Comparison of ENCODE assay signal across 3 worm cellular contexts in genomic region chrIII:4092962-4093361, ce11.
TF ChIP-seq lines count a peak whose summit lies in the region.

No protein-coding gene starts in this region.

TF ChIP-seq in whole organism, L1 larva, 84 proteins besides CTCF, POLR2A, EP300 and RAD21:
- 0 out of 2 replicates have a peak, but pooled peaks have one; percentile 17 for TF ChIP-seq grh-1 (GFP tag; IDR thresholded peaks at IDR 0.05; lab: Robert Waterston, UW)
- peak in 1 of 2 experiments; percentile 3 for TF ChIP-seq ztf-11 (tag; optimal IDR thresholded peaks at IDR 0.05; lab: Kevin White, UChicago)
- TF ChIP-seq nhr-85 (tag; lab: Kevin White, UChicago) = no peak

TF ChIP-seq in whole organism, early embryonic, 17 proteins besides CTCF, POLR2A, EP300 and RAD21:
- TF ChIP-seq ceh-13 (GFP tag; optimal IDR thresholded peaks at IDR 0.05; lab: Kevin White, UChicago) = no peak
- no peak for TF ChIP-seq hmbx-1 (tag; optimal IDR thresholded peaks at IDR 0.05; lab: Kevin White, UChicago)
- TF ChIP-seq ama-1 (optimal IDR thresholded peaks at IDR 0.05; lab: Kevin White, UChicago) = peak; percentile 86
TF ChIP-seq in whole organism, early embryonic: peak in this region for 1.

TF ChIP-seq in whole organism, young adult, 124 proteins besides CTCF, POLR2A, EP300 and RAD21:
- TF ChIP-seq tbp1 (GFP tag; optimal IDR thresholded peaks at IDR 0.05; lab: Kevin White, UChicago) (no peak), attf-3 (GFP tag; conservative IDR thresholded peaks at IDR 0.05; lab: Robert Waterston, UW) (no peak), hrde-1 (tag; optimal IDR thresholded peaks at IDR 0.05; lab: Kevin White, UChicago; ENCODE audit: borderline replicate concordance) (peak; percentile 27), die-1 (tag; optimal IDR thresholded peaks at IDR 0.05; lab: Kevin White, UChicago) (no peak), mcd-1 (GFP tag; IDR thresholded peaks at IDR 0.05; lab: Robert Waterston, UW) (no peak), F23B12.7 (tag; optimal IDR thresholded peaks at IDR 0.05; lab: Kevin White, UChicago; ENCODE audit: insufficient read depth) (no peak), snpc-4 (GFP tag; optimal IDR thresholded peaks at IDR 0.05; lab: Kevin White, UChicago) (no peak), snpc-4 (tag; optimal IDR thresholded peaks at IDR 0.05; lab: Kevin White, UChicago) (no peak), ztf-25 (GFP tag; IDR thresholded peaks at IDR 0.05; lab: Robert Waterston, UW) (no peak), attf-5 (GFP tag; optimal IDR thresholded peaks at IDR 0.05; lab: Kevin White, UChicago) (no peak), egl-44 (GFP tag; IDR thresholded peaks at IDR 0.05; lab: Robert Waterston, UW) (no peak), madf-8 (GFP tag; conservative IDR thresholded peaks at IDR 0.05; lab: Robert Waterston, UW) (no peak), tbx-9 (tag; optimal IDR thresholded peaks at IDR 0.05; lab: Kevin White, UChicago; ENCODE audit: borderline replicate concordance) (no peak), ztf-22 (GFP tag; optimal IDR thresholded peaks at IDR 0.05; lab: Kevin White, UChicago) (no peak), madf-3 (GFP tag; IDR thresholded peaks at IDR 0.05; lab: Robert Waterston, UW) (peak; percentile 61; the same call in 1 of the 2 replicates), F39B2.1 (GFP tag; IDR thresholded peaks at IDR 0.05; lab: Robert Waterston, UW) (no peak), sea-2 (GFP tag; IDR thresholded peaks at IDR 0.05; lab: Robert Waterston, UW) (no peak), xnd-1 (tag; optimal IDR thresholded peaks at IDR 0.05; lab: Kevin White, UChicago) (no peak), Y53G8AR.9 (GFP tag; conservative IDR thresholded peaks at IDR 0.05; lab: Robert Waterston, UW) (peak; percentile 49; the same call in 1 of the 2 replicates), tlf-1 (GFP tag; optimal IDR thresholded peaks at IDR 0.05; lab: Kevin White, UChicago) (no peak), gei-17 (GFP tag; optimal IDR thresholded peaks at IDR 0.05; lab: Kevin White, UChicago) (no peak), egrh-3 (GFP tag; IDR thresholded peaks at IDR 0.05; lab: Robert Waterston, UW) (no peak), F57A8.1 (GFP tag; optimal IDR thresholded peaks at IDR 0.05; lab: Kevin White, UChicago) (no peak), F52B5.7 (tag; optimal IDR thresholded peaks at IDR 0.05; lab: Kevin White, UChicago) (no peak), C17E4.6 (GFP tag; IDR thresholded peaks at IDR 0.05; lab: Robert Waterston, UW) (no peak), madf-10 (tag; optimal IDR thresholded peaks at IDR 0.05; lab: Kevin White, UChicago) (no peak), T26A5.8 (tag; optimal IDR thresholded peaks at IDR 0.05; lab: Kevin White, UChicago) (no peak), cebp-2 (GFP tag; IDR thresholded peaks at IDR 0.05; lab: Robert Waterston, UW) (no peak), B0336.3 (GFP tag; IDR thresholded peaks at IDR 0.05; lab: Robert Waterston, UW) (0 out of 2 replicates have a peak, but pooled peaks have one; percentile 27), ets-4 (GFP tag; optimal IDR thresholded peaks at IDR 0.05; lab: Kevin White, UChicago) (no peak), Y53F4B.3 (GFP tag; IDR thresholded peaks at IDR 0.05; lab: Robert Waterston, UW) (no peak), pha-4 (tag; optimal IDR thresholded peaks at IDR 0.05; lab: Kevin White, UChicago) (no peak), lsl-1 (GFP tag; optimal IDR thresholded peaks at IDR 0.05; lab: Kevin White, UChicago) (no peak), unc-62 (GFP tag; optimal IDR thresholded peaks at IDR 0.05; lab: Kevin White, UChicago) (no peak), atf-7 (tag; optimal IDR thresholded peaks at IDR 0.05; lab: Kevin White, UChicago) (no peak), fkh-3 (tag; optimal IDR thresholded peaks at IDR 0.05; lab: Kevin White, UChicago) (no peak), efl-1 (GFP tag; optimal IDR thresholded peaks at IDR 0.05; lab: Kevin White, UChicago) (no peak), sdz-38 (tag; optimal IDR thresholded peaks at IDR 0.05; lab: Kevin White, UChicago) (no peak), F57C9.4 (tag; optimal IDR thresholded peaks at IDR 0.05; lab: Kevin White, UChicago) (no peak), ztf-6 (GFP tag; IDR thresholded peaks at IDR 0.05; lab: Robert Waterston, UW) (no peak), madf-6 (GFP tag; IDR thresholded peaks at IDR 0.05; lab: Robert Waterston, UW) (peak; percentile 58; the same call in 1 of the 2 replicates), F10E7.11 (tag; optimal IDR thresholded peaks at IDR 0.05; lab: Kevin White, UChicago) (no peak), ceh-100 (GFP tag; IDR thresholded peaks at IDR 0.05; lab: Robert Waterston, UW) (no peak), ztf-3 (GFP tag; optimal IDR thresholded peaks at IDR 0.05; lab: Kevin White, UChicago) (no peak), lag-1 (GFP tag; IDR thresholded peaks at IDR 0.05; lab: Robert Waterston, UW) (no peak), somi-1 (GFP tag; optimal IDR thresholded peaks at IDR 0.05; lab: Kevin White, UChicago) (no peak), lin-40 (tag; optimal IDR thresholded peaks at IDR 0.05; lab: Kevin White, UChicago) (no peak), C06A6.2 (GFP tag; conservative IDR thresholded peaks at IDR 0.05; lab: Robert Waterston, UW) (no peak), lsy-27 (tag; optimal IDR thresholded peaks at IDR 0.05; lab: Kevin White, UChicago; ENCODE audit: borderline replicate concordance, insufficient read depth) (no peak), bed-1 (GFP tag; IDR thresholded peaks at IDR 0.05; lab: Robert Waterston, UW) (no peak), ztf-18 (tag; optimal IDR thresholded peaks at IDR 0.05; lab: Kevin White, UChicago) (no peak), ztf-28 (GFP tag; IDR thresholded peaks at IDR 0.05; lab: Robert Waterston, UW) (no peak), akir-1 (GFP tag; optimal IDR thresholded peaks at IDR 0.05; lab: Kevin White, UChicago) (no peak), ceh-58 (GFP tag; IDR thresholded peaks at IDR 0.05; lab: Robert Waterston, UW) (no peak), lin-54 (GFP tag; optimal IDR thresholded peaks at IDR 0.05; lab: Kevin White, UChicago) (peak; percentile 40), F37B4.10 (GFP tag; IDR thresholded peaks at IDR 0.05; lab: Robert Waterston, UW) (no peak), B0019.2 (GFP tag; conservative IDR thresholded peaks at IDR 0.05; lab: Robert Waterston, UW) (no peak), dox-1 (GFP tag; IDR thresholded peaks at IDR 0.05; lab: Robert Waterston, UW) (no peak), nfya-2 (GFP tag; IDR thresholded peaks at IDR 0.05; lab: Robert Waterston, UW) (no peak), ceh-40 (GFP tag; IDR thresholded peaks at IDR 0.05; lab: Robert Waterston, UW) (no peak), hsf-1 (GFP tag; IDR thresholded peaks at IDR 0.05; lab: Robert Waterston, UW) (0 out of 2 replicates have a peak, but pooled peaks have one; percentile 11), Y56A3A.18 (GFP tag; IDR thresholded peaks at IDR 0.05; lab: Robert Waterston, UW) (no peak), F22D6.2 (tag; optimal IDR thresholded peaks at IDR 0.05; lab: Kevin White, UChicago) (no peak), athp-1 (tag; optimal IDR thresholded peaks at IDR 0.05; lab: Kevin White, UChicago) (no peak), let-607 (tag; optimal IDR thresholded peaks at IDR 0.05; lab: Kevin White, UChicago) (no peak), rec-8 (tag; optimal IDR thresholded peaks at IDR 0.05; lab: Kevin White, UChicago) (no peak), F55B11.4 (tag; optimal IDR thresholded peaks at IDR 0.05; lab: Kevin White, UChicago; ENCODE audit: borderline replicate concordance, insufficient read depth) (no peak), ztf-26 (tag; optimal IDR thresholded peaks at IDR 0.05; lab: Kevin White, UChicago) (no peak), F33H1.4 (GFP tag; IDR thresholded peaks at IDR 0.05; lab: Robert Waterston, UW) (peak; percentile 15; the same call in 1 of the 2 replicates)
